Worm (Caenorhabditis elegans): ENCODE measurements around the gene Y69A2AR.47.

Gene Y69A2AR.47

DNA sequence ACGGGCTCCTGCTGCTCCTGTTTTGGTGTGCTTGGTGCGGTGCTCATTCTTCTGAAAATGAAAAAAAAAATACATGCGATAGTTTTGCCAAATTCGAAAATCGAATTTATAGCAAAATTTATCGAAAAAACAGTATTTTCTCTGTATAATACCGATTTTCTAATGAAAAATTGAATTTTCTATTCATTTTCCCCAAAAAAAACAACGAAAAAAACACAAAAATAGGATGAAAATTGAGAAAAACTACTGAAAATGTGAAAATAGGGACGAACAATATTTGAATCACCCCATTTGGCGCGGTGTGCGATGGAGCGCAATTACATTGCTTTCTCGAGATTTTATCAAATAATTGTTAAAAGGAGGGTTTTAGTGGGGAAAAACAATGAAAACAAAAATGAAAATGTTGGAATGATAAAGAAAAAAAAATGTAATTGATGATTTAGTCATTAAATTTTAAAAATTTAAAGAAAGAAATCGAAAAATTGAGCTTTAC lies 15.5 kb downstream of the Y69A2AR.47 start, which contains the start of gene Y69A2AR.28:
Y69A2AR.28 (minus strand) TSS at position 51 of the 493 bp plus-strand sequence.
- TF ChIP-seq sox-4 (tag; optimal IDR thresholded peaks at IDR 0.05) = no peak
- TF ChIP-seq lsy-2 (tag; optimal IDR thresholded peaks at IDR 0.05) = peak in 1 of 2 experiments; percentile 51
- TF ChIP-seq skn-1 (tag; optimal IDR thresholded peaks at IDR 0.05) = peak; percentile 36
- no peak for TF ChIP-seq vab-15 (tag; optimal IDR thresholded peaks at IDR 0.05)
- no peak for TF ChIP-seq pqm-1 (tag; optimal IDR thresholded peaks at IDR 0.05)
- TF ChIP-seq mep-1 (tag; optimal IDR thresholded peaks at IDR 0.05) = peak; percentile 23
- peak; percentile 60 to 82 for TF ChIP-seq lin-35 (GFP tag; optimal IDR thresholded peaks at IDR 0.05)
- TF ChIP-seq efl-1 (optimal IDR thresholded peaks at IDR 0.05) = peak; percentile 70
- peak; percentile 83 to 97 for TF ChIP-seq efl-1 (GFP tag; optimal IDR thresholded peaks at IDR 0.05 in 1 of 2)
- no peak for TF ChIP-seq ceh-63 (GFP tag; optimal IDR thresholded peaks at IDR 0.05)
- peak; percentile 55 to 84 (median 74) for TF ChIP-seq dpl-1 (GFP tag; optimal IDR thresholded peaks at IDR 0.05)

DNA sequence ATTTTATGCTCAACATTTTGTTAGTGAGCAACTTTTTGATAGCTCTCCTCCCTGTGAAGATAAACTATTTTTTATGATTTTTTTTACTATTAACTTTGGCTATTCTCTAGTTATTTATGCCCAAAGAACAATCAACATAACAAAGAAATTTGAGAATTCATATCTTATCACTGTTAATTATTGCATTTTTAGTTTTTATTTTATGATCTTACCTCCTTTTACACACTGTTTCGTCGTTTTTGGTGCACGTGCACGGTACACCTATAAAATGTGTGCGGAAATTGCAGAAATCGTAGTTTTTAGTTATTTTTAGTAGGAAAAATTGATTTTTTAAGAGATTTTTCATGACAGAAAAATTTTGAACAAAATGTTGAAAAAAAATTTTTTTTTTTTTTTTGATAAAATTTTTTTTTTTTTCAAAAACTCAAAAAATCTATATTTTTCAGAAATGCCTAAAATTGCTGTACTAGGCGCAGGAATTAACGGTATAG lies 16.3 kb downstream of the Y69A2AR.47 start, which contains the start of gene daao-1:
daao-1 (plus strand) TSS at position 441 of the 491 bp plus-strand sequence.
- peak; percentile 7 for TF ChIP-seq elt-2 (tag; optimal IDR thresholded peaks at IDR 0.05)
- TF ChIP-seq alr-1 (tag; optimal IDR thresholded peaks at IDR 0.05; ENCODE audit: borderline replicate concordance) = no peak

DNA sequence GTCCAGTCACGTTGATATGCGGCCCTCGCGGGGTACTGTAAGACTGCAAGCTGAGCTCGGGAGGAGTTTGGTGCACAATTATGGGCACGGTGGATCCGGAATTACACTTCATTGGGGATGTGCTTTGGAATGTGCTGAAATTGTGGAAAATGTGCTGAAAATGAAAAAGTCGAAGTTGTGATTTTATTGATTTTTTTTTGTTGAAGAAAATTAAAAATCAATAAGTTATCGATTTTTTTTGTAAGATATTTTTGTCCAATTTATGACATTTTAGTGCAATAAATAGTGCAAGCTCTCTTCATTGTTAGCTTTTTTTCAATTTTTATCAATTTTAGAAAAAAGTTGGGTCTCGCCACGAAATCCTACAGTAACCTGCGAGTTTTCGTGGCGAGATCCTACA lies 19.3 kb downstream of the Y69A2AR.47 start:
- no peak for TF ChIP-seq nhr-28 (tag; optimal IDR thresholded peaks at IDR 0.05)
- no peak for TF ChIP-seq nhr-90 (tag; optimal IDR thresholded peaks at IDR 0.05; ENCODE audit: poor library complexity)
- TF ChIP-seq irx-1 (tag; optimal IDR thresholded peaks at IDR 0.05) = no peak
- no peak for TF ChIP-seq lin-13 (GFP tag; optimal IDR thresholded peaks at IDR 0.05)
- TF ChIP-seq vab-15 (tag; optimal IDR thresholded peaks at IDR 0.05) = no peak
- TF ChIP-seq lin-14 (GFP tag; optimal IDR thresholded peaks at IDR 0.05) = no peak
- TF ChIP-seq sup-37 (GFP tag; optimal IDR thresholded peaks at IDR 0.05) = no peak
- TF ChIP-seq lsy-2 (tag; optimal IDR thresholded peaks at IDR 0.05) = no peak

DNA sequence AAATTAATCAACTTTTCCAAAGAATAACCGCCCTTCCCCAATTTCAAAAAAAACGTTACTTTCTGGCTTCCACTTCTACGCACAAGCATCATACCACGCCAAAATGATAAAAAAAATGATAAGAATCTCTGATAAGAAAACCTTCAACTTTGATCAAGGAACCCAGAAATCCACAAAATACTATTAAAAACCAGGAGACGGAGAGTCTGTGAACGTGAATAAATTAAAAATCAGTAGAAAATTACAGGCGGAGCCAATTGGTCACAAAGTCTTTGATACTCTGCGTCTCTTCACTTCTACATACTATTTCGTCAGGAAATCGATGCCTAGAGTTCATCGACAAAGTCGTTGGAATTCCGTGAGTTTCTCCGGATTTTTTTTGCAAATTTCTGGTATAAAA lies 21.1 kb downstream of the Y69A2AR.47 start, which contains the start of gene smf-3:
smf-3 (plus strand) TSS at position 259 of the 400 bp plus-strand sequence.
- peak in 1 of 2 experiments; percentile 42 for TF ChIP-seq lin-35 (GFP tag; optimal IDR thresholded peaks at IDR 0.05)
- peak; percentile 15 for TF ChIP-seq nhr-20 (tag; optimal IDR thresholded peaks at IDR 0.05)
- TF ChIP-seq lsy-2 (tag; optimal IDR thresholded peaks at IDR 0.05) = no peak
- TF ChIP-seq aly-2 (tag; optimal IDR thresholded peaks at IDR 0.05) = no peak
- TF ChIP-seq vab-15 (tag; optimal IDR thresholded peaks at IDR 0.05) = no peak
- no peak for TF ChIP-seq unc-98 (GFP tag; IDR thresholded peaks at IDR 0.05)
- peak; percentile 94 for TF ChIP-seq elt-2 (tag; optimal IDR thresholded peaks at IDR 0.05)
- no peak for TF ChIP-seq ceh-90 (tag; optimal IDR thresholded peaks at IDR 0.05)

DNA sequence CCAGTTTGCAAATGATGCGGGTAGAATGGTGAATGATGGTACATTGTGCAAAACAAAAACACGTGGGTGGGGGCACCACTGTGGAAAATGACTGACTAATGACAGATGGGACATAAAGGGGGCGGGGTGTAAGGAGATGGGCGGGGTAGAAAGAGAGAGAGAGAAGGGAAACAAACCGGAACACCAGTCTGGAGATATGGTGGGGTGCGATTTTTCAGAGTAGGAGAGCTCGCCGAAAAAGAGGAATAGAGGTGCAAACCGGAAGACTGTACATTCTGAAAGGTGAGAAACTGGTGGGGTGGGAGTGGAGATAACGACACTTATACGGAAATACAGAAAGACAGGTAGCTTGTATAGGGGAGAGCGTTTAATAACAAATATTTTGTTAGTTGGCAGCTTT lies 30.7 kb downstream of the Y69A2AR.47 start, which contains the start of gene ngn-1:
ngn-1 (minus strand) TSS at position 101 of the 400 bp plus-strand sequence.
- TF ChIP-seq ceh-82 (tag; optimal IDR thresholded peaks at IDR 0.05) = no peak

DNA sequence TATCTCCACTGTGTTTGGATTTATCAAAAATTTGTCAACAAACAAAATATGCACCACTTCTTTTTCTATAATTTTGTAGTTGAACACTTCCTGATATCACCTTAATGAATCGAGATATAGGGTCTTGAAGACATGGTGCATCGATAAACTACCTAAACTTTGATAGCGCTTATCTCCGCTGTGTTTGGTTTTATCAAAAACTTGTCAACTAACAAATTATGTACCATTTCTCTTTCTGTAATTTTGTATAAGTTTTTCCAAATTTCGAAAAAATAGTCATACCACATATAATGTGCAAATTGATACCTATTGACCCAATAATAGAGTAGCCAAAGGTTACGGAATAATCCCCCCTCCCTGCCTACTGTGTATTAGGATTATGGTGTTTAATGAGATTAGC lies 32.6 kb downstream of the Y69A2AR.47 start:
- TF ChIP-seq ama-1 (optimal IDR thresholded peaks at IDR 0.05) = no peak
- no peak for TF ChIP-seq zip-4 (GFP tag; optimal IDR thresholded peaks at IDR 0.05)
- TF ChIP-seq unc-30 (tag; optimal IDR thresholded peaks at IDR 0.05) = no peak
- TF ChIP-seq ces-1 (GFP tag; optimal IDR thresholded peaks at IDR 0.05) = no peak
- TF ChIP-seq unc-86 (tag; optimal IDR thresholded peaks at IDR 0.05) = no peak
- no peak for TF ChIP-seq nhr-71 (tag; optimal IDR thresholded peaks at IDR 0.05)
- TF ChIP-seq mab-9 (GFP tag; IDR thresholded peaks at IDR 0.05) = no peak
- TF ChIP-seq nhr-77 (tag; optimal IDR thresholded peaks at IDR 0.05) = no peak
- no peak for TF ChIP-seq lir-3 (tag; optimal IDR thresholded peaks at IDR 0.05; ENCODE audit: poor library complexity)
- no peak for TF ChIP-seq hlh-4 (tag; optimal IDR thresholded peaks at IDR 0.05)
- TF ChIP-seq blmp-1 (tag; optimal IDR thresholded peaks at IDR 0.05) = no peak
- no peak for TF ChIP-seq pqm-1 (tag; optimal IDR thresholded peaks at IDR 0.05)

All from whole organism, L1 larva.